Fruit fly (Drosophila melanogaster) whole organism, embryonic: Measurements from ENCODE around the gene CG7320.
A peak's percentile ranks its signal among the peaks of the same experiment; 100 is the strongest.

Experiments used
- ATbp ChIP-seq: fragments of 200-800 bp; sonication (Bioruptor generic); optimal IDR thresholded peaks from 2 replicates; lab custom pipeline; 2017; ENCODE audit warnings: missing biosample characterization, mild to moderate bottlenecking, missing genetic modification characterization, missing genetic modification reagents
- BtbVII ChIP-seq: fragments of 200-800 bp; sonication (Bioruptor generic); optimal IDR thresholded peaks from 3 replicates; lab custom pipeline; 2017; ENCODE audit warnings: missing biosample characterization, mild to moderate bottlenecking, missing genetic modification characterization
- CG10267 ChIP-seq: fragments of 200-800 bp; sonication (Bioruptor generic); optimal IDR thresholded peaks from 2 replicates; lab custom pipeline; 2018; ENCODE audit warnings: missing biosample characterization, mild to moderate bottlenecking, missing genetic modification characterization, moderate library complexity
- CG11093 ChIP-seq: fragments of 200-800 bp; sonication (Bioruptor generic); IDR thresholded peaks from 3 replicates; pipeline ENCODE4 v1.3.6; 2022; ENCODE audit warnings: missing biosample characterization, missing genetic modification characterization
- CG13624 ChIP-seq: fragments of 200-800 bp; sonication (Bioruptor generic); optimal IDR thresholded peaks from 2 replicates; lab custom pipeline; 2016; ENCODE audit warnings: missing biosample characterization, missing genetic modification characterization
- CG13894 ChIP-seq: fragments of 200-800 bp; sonication (Bioruptor generic); optimal IDR thresholded peaks from 3 replicates; lab custom pipeline; 2018; ENCODE audit warnings: missing biosample characterization, mild to moderate bottlenecking, missing genetic modification characterization, moderate library complexity
- CG1529 ChIP-seq: fragments of 200-800 bp; sonication (Bioruptor generic); optimal IDR thresholded peaks from 3 replicates; lab custom pipeline; 2018; ENCODE audit warnings: missing biosample characterization, missing genetic modification characterization
- CG1602 ChIP-seq: fragments of 200-800 bp; sonication (Bioruptor generic); optimal IDR thresholded peaks from 3 replicates; lab custom pipeline; 2016; ENCODE audit warnings: missing biosample characterization, missing genetic modification characterization
- CG17385 ChIP-seq: fragments of 200-800 bp; sonication (Bioruptor generic); optimal IDR thresholded peaks from 3 replicates; lab custom pipeline; 2018; ENCODE audit warnings: missing biosample characterization, mild to moderate bottlenecking, missing genetic modification characterization
- CG17568 ChIP-seq: fragments of 200-800 bp; sonication (Bioruptor generic); optimal IDR thresholded peaks from 2 replicates; lab custom pipeline; 2018; ENCODE audit warnings: missing biosample characterization, mild to moderate bottlenecking, missing genetic modification characterization, moderate library complexity
- CG18011 ChIP-seq: fragments of 200-800 bp; sonication (Bioruptor generic); optimal IDR thresholded peaks from 2 replicates; lab custom pipeline; 2017; ENCODE audit warnings: missing biosample characterization, missing genetic modification characterization, mild to moderate bottlenecking, moderate library complexity, missing genotype
- CG18599 ChIP-seq: fragments of 200-800 bp; sonication (Bioruptor generic); optimal IDR thresholded peaks from 3 replicates; lab custom pipeline; 2017; ENCODE audit warnings: missing biosample characterization, missing genetic modification characterization, mild to moderate bottlenecking, moderate library complexity, missing genetic modification reagents
- CG2712 ChIP-seq: fragments of 200-800 bp; optimal IDR thresholded peaks from 3 replicates; lab custom pipeline; 2019; ENCODE audit warnings: missing biosample characterization, mild to moderate bottlenecking, missing genetic modification characterization, moderate library complexity
- CG31441 ChIP-seq: fragments of 200-800 bp; sonication (Bioruptor generic); IDR thresholded peaks from 2 replicates; pipeline ENCODE4 v1.3.6; 2022; ENCODE audit warnings: missing biosample characterization, missing genetic modification characterization
- CG32532 ChIP-seq: fragments of 200-800 bp; sonication (Bioruptor generic); IDR thresholded peaks from 2 replicates; pipeline ENCODE4 v1.3.6; 2022; ENCODE audit warnings: missing biosample characterization, missing genetic modification characterization
- CG33213 ChIP-seq: fragments of 200-800 bp; sonication (Bioruptor generic); optimal IDR thresholded peaks from 3 replicates; lab custom pipeline; 2016; ENCODE audit warnings: missing biosample characterization, missing genetic modification characterization
- CG34422 ChIP-seq: fragments of 200-800 bp; sonication (Bioruptor generic); IDR thresholded peaks from 3 replicates; pipeline ENCODE4 v1.3.6; 2022; ENCODE audit warnings: missing biosample characterization, missing genetic modification characterization
- CG6272 ChIP-seq: fragments of 200-800 bp; sonication (Bioruptor generic); IDR thresholded peaks from 2 replicates; pipeline ENCODE4 v1.3.6; 2022; ENCODE audit warnings: missing biosample characterization, missing genetic modification characterization
- CG6689 ChIP-seq: fragments of 200-800 bp; sonication (Bioruptor generic); IDR thresholded peaks from 2 replicates; pipeline ENCODE4 v1.3.6; 2022; ENCODE audit warnings: missing biosample characterization, missing genetic modification characterization
- CG9215 ChIP-seq: fragments of 200-800 bp; sonication (Bioruptor generic); IDR thresholded peaks from 2 replicates; pipeline ENCODE4 v1.3.6; 2022; ENCODE audit warnings: missing biosample characterization, missing genetic modification characterization
- CG9609 ChIP-seq: fragments of 200-800 bp; sonication (Bioruptor generic); optimal IDR thresholded peaks from 3 replicates; lab custom pipeline; 2016; ENCODE audit warnings: missing biosample characterization, missing genetic modification characterization
- CG9932 ChIP-seq: fragments of 200-800 bp; sonication (Bioruptor generic); IDR thresholded peaks from 2 replicates; pipeline ENCODE4 v1.3.6; 2022; ENCODE audit warnings: missing biosample characterization, missing genetic modification characterization
- CHES-1-like ChIP-seq: fragments of 200-800 bp; sonication (Bioruptor generic); optimal IDR thresholded peaks from 2 replicates; lab custom pipeline; 2016; ENCODE audit warnings: missing biosample characterization, missing genetic modification characterization
- CoRest ChIP-seq: fragments of 200-800 bp; sonication (Bioruptor generic); optimal IDR thresholded peaks from 3 replicates; lab custom pipeline; 2018; ENCODE audit warnings: missing biosample characterization, mild to moderate bottlenecking, missing genetic modification characterization, moderate library complexity
- CrebB ChIP-seq: fragments of 200-800 bp; sonication (Bioruptor generic); optimal IDR thresholded peaks from 3 replicates; lab custom pipeline; 2018; ENCODE audit warnings: missing biosample characterization, mild to moderate bottlenecking, missing genetic modification characterization
- Drgx ChIP-seq: fragments of 200-800 bp; sonication (Bioruptor generic); IDR thresholded peaks from 2 replicates; pipeline ENCODE4 v1.3.6; 2022; ENCODE audit warnings: missing biosample characterization, missing genetic modification characterization
- Fer3 ChIP-seq: fragments of 200-800 bp; sonication (Bioruptor generic); optimal IDR thresholded peaks from 2 replicates; lab custom pipeline; 2018; ENCODE audit warnings: missing biosample characterization, mild to moderate bottlenecking, missing genetic modification characterization, moderate library complexity
- HLHmδ ChIP-seq: fragments of 200-800 bp; sonication (Bioruptor generic); optimal IDR thresholded peaks from 2 replicates; lab custom pipeline; 2018; ENCODE audit warnings: missing biosample characterization, mild to moderate bottlenecking, missing genetic modification characterization, moderate library complexity
- Hr39 ChIP-seq: fragments of >200 bp; optimal IDR thresholded peaks from 2 replicates; lab custom pipeline; 2017
- Kr ChIP-seq: fragments of 200-800 bp; sonication (Bioruptor generic); optimal IDR thresholded peaks from 2 replicates; lab custom pipeline; 2017; ENCODE audit warnings: missing biosample characterization, mild to moderate bottlenecking, missing genetic modification characterization
- NC2β ChIP-seq: fragments of 200-800 bp; sonication (Bioruptor generic); optimal IDR thresholded peaks from 2 replicates; lab custom pipeline; 2016; ENCODE audit warnings: missing biosample characterization, missing genetic modification characterization
- Nf-YC ChIP-seq: fragments of 200-800 bp; optimal IDR thresholded peaks from 3 replicates; lab custom pipeline; 2019; ENCODE audit warnings: missing biosample characterization, mild to moderate bottlenecking, missing genetic modification characterization, moderate library complexity
- Ravus ChIP-seq: fragments of 200-800 bp; sonication (Bioruptor generic); IDR thresholded peaks from 2 replicates; pipeline ENCODE4 v1.3.6; 2022; ENCODE audit warnings: missing biosample characterization, missing genetic modification characterization
- Spps ChIP-seq: fragments of 200-800 bp; sonication (Bioruptor generic); optimal IDR thresholded peaks from 2 replicates; lab custom pipeline; 2018; ENCODE audit warnings: missing biosample characterization, mild to moderate bottlenecking, missing genetic modification characterization
- al ChIP-seq: fragments of 200-800 bp; sonication (Bioruptor generic); IDR thresholded peaks from 2 replicates; pipeline ENCODE4 v1.3.6; 2022; ENCODE audit warnings: missing biosample characterization, missing genetic modification characterization
- btn ChIP-seq: fragments of 200-800 bp; sonication (Bioruptor generic); optimal IDR thresholded peaks from 2 replicates; lab custom pipeline; 2016; ENCODE audit warnings: missing biosample characterization, missing genetic modification characterization
- cas ChIP-seq: fragments of 200-800 bp; sonication (Bioruptor generic); IDR thresholded peaks from 2 replicates; pipeline ENCODE4 v1.3.6; 2022; ENCODE audit warnings: missing biosample characterization, missing genetic modification characterization
- crol ChIP-seq: fragments of 200-800 bp; sonication (Bioruptor generic); IDR thresholded peaks from 2 replicates; pipeline ENCODE4 v1.3.6; 2022; ENCODE audit warnings: missing biosample characterization, missing genetic modification characterization
- dmrt99B ChIP-seq: fragments of 200-800 bp; sonication (Bioruptor generic); optimal IDR thresholded peaks from 2 replicates; lab custom pipeline; 2018; ENCODE audit warnings: missing biosample characterization, mild to moderate bottlenecking, missing genetic modification characterization, moderate library complexity
- esg ChIP-seq: fragments of 200-800 bp; sonication (Bioruptor generic); conservative IDR thresholded peaks from 2 replicates; pipeline ENCODE4 v1.3.6; 2022; ENCODE audit warnings: missing biosample characterization, missing genetic modification characterization
- fd96Cb ChIP-seq: fragments of 200-800 bp; sonication (Bioruptor generic); optimal IDR thresholded peaks from 2 replicates; lab custom pipeline; 2018; ENCODE audit warnings: missing biosample characterization, mild to moderate bottlenecking, missing genetic modification characterization, moderate library complexity
- gce ChIP-seq: fragments of 200-800 bp; sonication (Bioruptor generic); IDR thresholded peaks from 3 replicates; pipeline ENCODE4 v1.3.6; 2022; ENCODE audit warnings: missing biosample characterization, missing genetic modification characterization
- grn ChIP-seq: fragments of 200-800 bp; sonication (Bioruptor generic); optimal IDR thresholded peaks from 3 replicates; lab custom pipeline; 2017; ENCODE audit warnings: missing biosample characterization, missing genetic modification characterization
- ken ChIP-seq: fragments of 200-800 bp; sonication (Bioruptor generic); IDR thresholded peaks from 3 replicates; pipeline ENCODE4 v1.3.6; 2022; ENCODE audit warnings: missing biosample characterization, missing genetic modification characterization
- knrl ChIP-seq: fragments of 200-800 bp; sonication (Bioruptor generic); IDR thresholded peaks from 3 replicates; pipeline ENCODE4 v1.3.6; 2022; ENCODE audit warnings: missing biosample characterization, missing genetic modification characterization; ENCODE audit not compliant: partially characterized antibody
- mam ChIP-seq: fragments of 200-800 bp; sonication (Bioruptor generic); optimal IDR thresholded peaks from 3 replicates; lab custom pipeline; 2016; ENCODE audit warnings: missing biosample characterization, missing genetic modification characterization
- pho ChIP-seq: fragments of 200-800 bp; sonication (Bioruptor generic); optimal IDR thresholded peaks from 2 replicates; lab custom pipeline; 2016; ENCODE audit warnings: missing biosample characterization, missing genetic modification characterization
- pita ChIP-seq: fragments of 200-800 bp; sonication (Bioruptor generic); optimal IDR thresholded peaks from 2 replicates; lab custom pipeline; 2017; ENCODE audit warnings: missing biosample characterization, mild to moderate bottlenecking, missing genetic modification characterization
- repo ChIP-seq: fragments of 200-800 bp; sonication (Bioruptor generic); optimal IDR thresholded peaks from 2 replicates; lab custom pipeline; 2016; ENCODE audit warnings: missing biosample characterization, missing genetic modification characterization
- usp ChIP-seq: fragments of >200 bp; optimal IDR thresholded peaks from 2 replicates; lab custom pipeline; 2017; ENCODE audit warnings: missing biosample characterization, missing genetic modification characterization
- z ChIP-seq: fragments of 200-800 bp; sonication (Bioruptor generic); IDR thresholded peaks from 3 replicates; pipeline ENCODE4 v1.3.6; 2022; ENCODE audit warnings: missing biosample characterization, missing genetic modification characterization
- zfh1 ChIP-seq: fragments of 200-800 bp; sonication (Bioruptor generic); IDR thresholded peaks from 3 replicates; pipeline ENCODE4 v1.3.6; 2022; ENCODE audit warnings: missing biosample characterization, missing genetic modification characterization

Gene CG7320

DNA sequence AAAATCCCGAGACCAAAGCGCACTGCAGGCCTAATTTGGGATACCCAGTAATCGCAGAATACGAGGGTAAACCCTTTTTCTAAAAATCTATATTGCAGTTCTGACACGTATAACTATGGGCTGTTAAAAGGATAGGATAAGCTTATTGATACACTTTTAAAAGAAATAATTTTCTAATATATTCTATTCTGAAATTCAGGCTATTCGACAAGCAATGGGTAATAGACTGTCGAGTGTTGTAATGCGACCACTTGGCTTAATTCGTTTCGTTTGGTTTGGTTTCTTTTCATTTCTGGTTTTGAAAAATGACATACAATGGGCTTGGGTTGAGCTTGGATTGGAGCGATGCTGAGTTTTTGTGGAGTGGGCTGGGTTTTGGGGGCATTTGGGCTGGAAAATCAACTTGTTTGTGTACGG is 11.0 kb downstream of the CG7320 start (continued):
- TF ChIP-seq dmrt99B (peak; percentile 86), BtbVII (GFP tag; lab: Kevin White, UChicago) (peak; percentile 15), CG18011 (no peak), pho (no peak), cas (GFP tag; lab: Robert Waterston, UW) (peak; percentile 60), CG18599 (GFP tag; lab: Kevin White, UChicago) (peak; percentile 67), Drgx (GFP tag; lab: Robert Waterston, UW) (peak; percentile 93), btn (no peak), CG9932 (GFP tag; lab: Robert Waterston, UW) (peak; percentile 70), esg (peak; percentile 88), pita (GFP tag; lab: Kevin White, UChicago) (no peak), gce (peak; percentile 92), Ravus (GFP tag; lab: Robert Waterston, UW) (peak; percentile 66), ATbp (GFP tag; lab: Kevin White, UChicago) (peak; percentile 84), z (GFP tag; lab: Robert Waterston, UW) (peak; percentile 55; the same call in 1 of the 3 replicates), fd96Cb (tag; lab: Kevin White, UChicago) (peak; percentile 75), CG33213 (GFP tag; lab: Kevin White, UChicago) (peak; percentile 49), mam (GFP tag; lab: Kevin White, UChicago) (peak; percentile 14), CG34422 (GFP tag; lab: Robert Waterston, UW) (peak; percentile 94; the same call in 2 of the 3 replicates), knrl (GFP tag; lab: Robert Waterston, UW) (no peak), al (GFP tag; lab: Robert Waterston, UW) (peak; percentile 76), Hr39 (lab: Kevin White, UChicago) (no peak), CG2712 (tag; lab: Kevin White, UChicago) (peak; percentile 85), CG17568 (GFP tag; lab: Kevin White, UChicago) (no peak), CG31441 (GFP tag; lab: Robert Waterston, UW) (peak; percentile 68), CHES-1-like (no peak), HLHmδ (GFP tag; lab: Kevin White, UChicago) (no peak), Nf-YC (tag; lab: Kevin White, UChicago) (peak; percentile 23), Kr (GFP tag; lab: Kevin White, UChicago) (no peak), CG13624 (peak; percentile 37), ken (peak; percentile 96), CG6272 (GFP tag; lab: Robert Waterston, UW) (peak; percentile 84), CG10267 (tag; lab: Kevin White, UChicago) (peak; percentile 73), CG6689 (GFP tag; lab: Robert Waterston, UW) (peak; percentile 93), Fer3 (tag; lab: Kevin White, UChicago) (peak; percentile 46), repo (GFP tag; lab: Kevin White, UChicago) (peak; percentile 16), Spps (tag; lab: Kevin White, UChicago) (peak; percentile 45), CG1529 (GFP tag; lab: Kevin White, UChicago) (peak; percentile 71), CG13894 (tag; lab: Kevin White, UChicago) (no peak), grn (GFP tag; lab: Kevin White, UChicago) (no peak), CG9609 (GFP tag; lab: Kevin White, UChicago) (peak; percentile 10), NC2β (GFP tag; lab: Kevin White, UChicago) (peak; percentile 41), CG9215 (no peak; the same call in none of the 2 replicates), CG1602 (GFP tag; lab: Kevin White, UChicago) (peak; percentile 57), CrebB (tag; lab: Kevin White, UChicago) (no peak), CG17385 (GFP tag; lab: Kevin White, UChicago) (peak; percentile 56), CoRest (tag; lab: Kevin White, UChicago) (peak; percentile 60), CG11093 (GFP tag; lab: Robert Waterston, UW) (peak; percentile 88), CG32532 (GFP tag; lab: Robert Waterston, UW) (peak; percentile 78), usp (no peak), crol (GFP tag; lab: Robert Waterston, UW) (peak; percentile 44; the same call in 1 of the 2 replicates), zfh1 (GFP tag; lab: Robert Waterston, UW) (peak; percentile 94)
